Worm (Caenorhabditis elegans) whole organism, L1 larva: ENCODE results near the gene glp-1.

ENCODE experiments used
- aha-1 ChIP-seq: fragments of 150-350 bp; optimal IDR thresholded peaks from 2 replicates; lab custom pipeline; 2014; ENCODE audit warnings: missing biosample characterization, missing genetic modification characterization
- aly-2 ChIP-seq: fragments of 150-350 bp; optimal IDR thresholded peaks from 2 replicates; lab custom pipeline; 2014; ENCODE audit warnings: missing biosample characterization, missing genetic modification characterization
- ama-1 ChIP-seq: fragments of 150-350 bp; optimal IDR thresholded peaks from 2 replicates; lab custom pipeline; 2014
- ceh-63 ChIP-seq: fragments of 200-800 bp; sonication (Bioruptor generic); optimal IDR thresholded peaks from 2 replicates; lab custom pipeline; 2018; ENCODE audit warnings: mild to moderate bottlenecking, missing genetic modification characterization, missing compliant biosample characterization
- ceh-8 ChIP-seq: fragments of 200-800 bp; sonication (Bioruptor generic); optimal IDR thresholded peaks from 2 replicates; lab custom pipeline; 2018; ENCODE audit warnings: mild to moderate bottlenecking, missing genetic modification characterization, moderate library complexity, missing compliant biosample characterization
- ceh-82 ChIP-seq, 3 experiments: fragments of 150-350 bp in 1 of 3; sonication (generic microtip) in 2 of 3; optimal IDR thresholded peaks; 2 replicates each; lab custom pipeline; 2014 to 2017; ENCODE audit warnings: missing biosample characterization in 3 of 3, missing genetic modification characterization in 3 of 3
- dpl-1 ChIP-seq, 3 experiments: fragments of 150-350 bp in 2 of 3; sonication (generic microtip) in 1 of 3; optimal IDR thresholded peaks; 2 replicates each; lab custom pipeline; 2014 to 2017; ENCODE audit warnings: missing biosample characterization in 3 of 3, missing genetic modification characterization in 3 of 3, missing genetic modification reagents in 3 of 3
- dsc-1 ChIP-seq: sonication (generic microtip); optimal IDR thresholded peaks from 2 replicates; lab custom pipeline; 2016; ENCODE audit warnings: mild to moderate bottlenecking, missing genetic modification characterization, missing compliant biosample characterization
- efl-1 ChIP-seq, 4 experiments: fragments of 150-350 bp; optimal IDR thresholded peaks in 3 of 4; peaks in 1 of 4; 1 replicate in 1 of 4; 2 replicates in 3 of 4; lab custom pipeline; 2014; ENCODE audit warnings: missing biosample characterization in 2 of 4, missing genetic modification characterization in 2 of 4, missing genetic modification reagents in 2 of 4
- elt-2 ChIP-seq: sonication (generic microtip); optimal IDR thresholded peaks from 2 replicates; lab custom pipeline; 2016; ENCODE audit warnings: missing genetic modification characterization, mild to moderate bottlenecking, inconsistent platforms, missing compliant biosample characterization, missing genetic modification reagents
- elt-3 ChIP-seq, 6 experiments: fragments of 150-350 bp in 1 of 6; sonication (generic microtip); optimal IDR thresholded peaks; 2 replicates each; lab custom pipeline; 2017 to 2018; ENCODE audit warnings: missing biosample characterization in 6 of 6, missing genetic modification characterization in 6 of 6, inconsistent platforms in 1 of 6
- ets-5 ChIP-seq: fragments of 200-800 bp; sonication (Bioruptor generic); IDR thresholded peaks from 2 replicates; pipeline ENCODE4 v1.3.6; 2022; ENCODE audit warnings: missing genetic modification characterization, missing compliant biosample characterization
- fos-1 ChIP-seq: fragments of 150-350 bp; optimal IDR thresholded peaks from 2 replicates; lab custom pipeline; 2014; ENCODE audit warnings: missing biosample characterization, missing genetic modification characterization
- irx-1 ChIP-seq: sonication (generic microtip); optimal IDR thresholded peaks from 2 replicates; lab custom pipeline; 2016; ENCODE audit warnings: missing genetic modification characterization, missing compliant biosample characterization
- lin-14 ChIP-seq: fragments of 200-800 bp; sonication (Bioruptor generic); optimal IDR thresholded peaks from 2 replicates; lab custom pipeline; 2018; ENCODE audit warnings: mild to moderate bottlenecking, missing genetic modification characterization, moderate library complexity, missing compliant biosample characterization
- lin-35 ChIP-seq, 2 experiments: fragments of 150-350 bp; optimal IDR thresholded peaks; 2 replicates each; lab custom pipeline; 2014; ENCODE audit warnings: missing biosample characterization in 2 of 2, missing genetic modification characterization in 2 of 2, missing genetic modification reagents in 2 of 2
- lir-3 ChIP-seq: sonication (generic microtip); optimal IDR thresholded peaks from 2 replicates; lab custom pipeline; 2016; ENCODE audit warnings: mild to moderate bottlenecking, missing genetic modification characterization, moderate library complexity, missing compliant biosample characterization; ENCODE audit not compliant: poor library complexity
- mdl-1 ChIP-seq, 2 experiments: fragments of 150-350 bp; optimal IDR thresholded peaks; 2 replicates each; lab custom pipeline; 2014 to 2017; ENCODE audit warnings: missing biosample characterization in 2 of 2, missing genetic modification characterization in 2 of 2, inconsistent platforms in 1 of 2
- mep-1 ChIP-seq: fragments of 150-350 bp; optimal IDR thresholded peaks from 2 replicates; lab custom pipeline; 2014; ENCODE audit warnings: missing biosample characterization, missing genetic modification characterization
- nhr-11 ChIP-seq: fragments of 150-350 bp; optimal IDR thresholded peaks from 2 replicates; lab custom pipeline; 2014; ENCODE audit warnings: missing biosample characterization, missing genetic modification characterization
- nhr-12 ChIP-seq: sonication (generic microtip); optimal IDR thresholded peaks from 2 replicates; lab custom pipeline; 2017; ENCODE audit warnings: missing biosample characterization, missing genetic modification characterization
- nhr-19 ChIP-seq: fragments of 200-800 bp; sonication (Bioruptor generic); conservative IDR thresholded peaks from 2 replicates; pipeline ENCODE4 v1.3.6; 2022; ENCODE audit warnings: missing genetic modification characterization, missing compliant biosample characterization
- nhr-20 ChIP-seq: sonication (generic microtip); optimal IDR thresholded peaks from 2 replicates; lab custom pipeline; 2016; ENCODE audit warnings: mild to moderate bottlenecking, missing genetic modification characterization, missing compliant biosample characterization
- nhr-237 ChIP-seq: fragments of 150-350 bp; optimal IDR thresholded peaks from 2 replicates; lab custom pipeline; 2014; ENCODE audit warnings: missing biosample characterization, missing genetic modification characterization
- nhr-47 ChIP-seq: sonication (generic microtip); optimal IDR thresholded peaks from 2 replicates; lab custom pipeline; 2016; ENCODE audit warnings: mild to moderate bottlenecking, missing genetic modification characterization, moderate library complexity, missing compliant biosample characterization
- nhr-71 ChIP-seq: sonication (generic microtip); optimal IDR thresholded peaks from 2 replicates; lab custom pipeline; 2016; ENCODE audit warnings: mild to moderate bottlenecking, missing genetic modification characterization, moderate library complexity, missing compliant biosample characterization
- nhr-77 ChIP-seq: fragments of 150-350 bp; optimal IDR thresholded peaks from 2 replicates; lab custom pipeline; 2014; ENCODE audit warnings: missing biosample characterization, missing genetic modification characterization
- nhr-84 ChIP-seq: sonication (generic microtip); optimal IDR thresholded peaks from 2 replicates; lab custom pipeline; 2017; ENCODE audit warnings: missing biosample characterization, missing genetic modification characterization
- rnt-1 ChIP-seq: sonication (generic microtip); optimal IDR thresholded peaks from 2 replicates; lab custom pipeline; 2016; ENCODE audit warnings: mild to moderate bottlenecking, missing genetic modification characterization, moderate library complexity, missing compliant biosample characterization
- skn-1 ChIP-seq: fragments of 150-350 bp; optimal IDR thresholded peaks from 2 replicates; lab custom pipeline; 2014; ENCODE audit warnings: missing biosample characterization, missing genetic modification characterization
- snu-23 ChIP-seq: sonication (generic microtip); optimal IDR thresholded peaks from 2 replicates; lab custom pipeline; 2016; ENCODE audit warnings: missing genetic modification characterization, missing compliant biosample characterization
- swsn-7 ChIP-seq: sonication (generic microtip); optimal IDR thresholded peaks from 2 replicates; lab custom pipeline; 2016; ENCODE audit warnings: missing genetic modification characterization, missing compliant biosample characterization
- unc-86 ChIP-seq: sonication (generic microtip); optimal IDR thresholded peaks from 2 replicates; lab custom pipeline; 2016; ENCODE audit warnings: missing genetic modification characterization, missing compliant biosample characterization
- unc-98 ChIP-seq: fragments of 200-800 bp; sonication (Bioruptor generic); IDR thresholded peaks from 2 replicates; pipeline ENCODE4 v1.3.6; 2022; ENCODE audit warnings: missing genetic modification characterization, missing compliant biosample characterization
- zag-1 ChIP-seq: fragments of 150-350 bp; optimal IDR thresholded peaks from 2 replicates; lab custom pipeline; 2014; ENCODE audit warnings: missing biosample characterization, missing genetic modification characterization
- zip-4 ChIP-seq: fragments of 200-800 bp; sonication (Bioruptor generic); optimal IDR thresholded peaks from 2 replicates; lab custom pipeline; 2018; ENCODE audit warnings: mild to moderate bottlenecking, missing genetic modification characterization, moderate library complexity, missing compliant biosample characterization
- ztf-11 ChIP-seq, 2 experiments: sonication (generic microtip); optimal IDR thresholded peaks; 2 replicates each; lab custom pipeline; 2016 to 2017; ENCODE audit warnings: missing genetic modification characterization in 2 of 2, missing biosample characterization in 1 of 2, missing compliant biosample characterization in 1 of 2

Gene glp-1

ce11 chrIII:9058959-9059534 is 33.0 kb upstream of the glp-1 start, which contains the start of gene gst-1:
Gene gst-1, plus strand, starts transcription at chrIII:9059331.
- peak in 1 of 2 experiments; percentile 10 for TF ChIP-seq efl-1 (optimal IDR thresholded peaks at IDR 0.05; lab: Kevin White, UChicago)
- TF ChIP-seq efl-1 (GFP tag; optimal IDR thresholded peaks at IDR 0.05 in 1 of 2; lab: Kevin White, UChicago), result peak in 1 of 2 experiments; percentile 56
- TF ChIP-seq mdl-1 (tag; optimal IDR thresholded peaks at IDR 0.05; lab: Kevin White, UChicago), result peak in 1 of 2 experiments; percentile 22
- TF ChIP-seq ceh-63, result no peak
- no peak for TF ChIP-seq ztf-11 (tag; optimal IDR thresholded peaks at IDR 0.05; lab: Kevin White, UChicago)
- peak; percentile 0 for TF ChIP-seq rnt-1 (tag; lab: Kevin White, UChicago)
- TF ChIP-seq nhr-71 (tag; lab: Kevin White, UChicago), result peak; percentile 38
- peak; percentile 28 for TF ChIP-seq snu-23 (GFP tag; lab: Kevin White, UChicago)
- TF ChIP-seq nhr-11 (tag; lab: Kevin White, UChicago), result no peak
- TF ChIP-seq swsn-7 (tag; lab: Kevin White, UChicago), result peak; percentile 10
- no peak for TF ChIP-seq nhr-84 (tag; lab: Kevin White, UChicago)
- peak; percentile 67 for TF ChIP-seq nhr-20 (tag; lab: Kevin White, UChicago)
- no peak for TF ChIP-seq dsc-1
- no peak for TF ChIP-seq ama-1 (lab: Kevin White, UChicago)
- peak in 1 of 2 experiments; percentile 33 for TF ChIP-seq lin-35 (GFP tag; optimal IDR thresholded peaks at IDR 0.05; lab: Kevin White, UChicago)
- TF ChIP-seq lin-14, result peak; percentile 31
- TF ChIP-seq skn-1 (tag; lab: Kevin White, UChicago), result peak; percentile 97
- TF ChIP-seq ceh-8 (GFP tag; lab: Kevin White, UChicago), result no peak
- TF ChIP-seq elt-2 (tag; lab: Kevin White, UChicago), result peak; percentile 46
- TF ChIP-seq mep-1 (tag; lab: Kevin White, UChicago), result no peak

DNA sequence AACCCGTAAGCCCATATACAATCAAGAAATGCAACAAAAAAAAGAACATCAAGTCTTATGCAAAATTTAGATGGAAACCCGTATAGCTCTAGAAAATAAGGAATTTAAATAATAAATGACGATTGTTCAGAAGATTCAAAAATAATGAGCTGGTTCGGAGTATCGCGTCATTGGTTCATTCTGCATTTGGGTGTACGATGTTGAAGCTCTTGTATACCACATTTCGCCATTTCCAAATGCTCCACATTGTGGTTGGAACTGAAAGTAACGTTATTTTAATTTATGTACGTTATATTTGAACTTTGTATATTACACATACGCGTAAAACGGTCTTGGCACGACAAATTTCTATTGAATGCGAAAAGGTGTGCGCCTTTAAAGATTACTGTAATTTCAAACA is 31.8 kb upstream of the glp-1 start:
- TF ChIP-seq mep-1 (tag; lab: Kevin White, UChicago) (peak; percentile 27), nhr-19 (GFP tag; lab: Robert Waterston, UW) (0 out of 2 replicates have a peak, but pooled peaks have one; percentile 10), aly-2 (tag; lab: Kevin White, UChicago) (peak; percentile 72), nhr-237 (no peak), irx-1 (tag; lab: Kevin White, UChicago) (no peak), aha-1 (tag; lab: Kevin White, UChicago) (no peak), nhr-71 (tag; lab: Kevin White, UChicago) (peak; percentile 56)

ce11 chrIII:9069712-9070111 is 22.3 kb upstream of the glp-1 start:
- no peak for TF ChIP-seq ama-1 (lab: Kevin White, UChicago)
- TF ChIP-seq nhr-20 (tag; lab: Kevin White, UChicago), result no peak
- no peak for TF ChIP-seq lir-3 (tag; lab: Kevin White, UChicago)
- no peak for TF ChIP-seq dpl-1 (GFP tag; optimal IDR thresholded peaks at IDR 0.05; lab: Kevin White, UChicago)
- TF ChIP-seq unc-98 (GFP tag; lab: Robert Waterston, UW), result no peak
- no peak for TF ChIP-seq nhr-47 (tag; lab: Kevin White, UChicago)
- no peak for TF ChIP-seq ets-5
- no peak for TF ChIP-seq zag-1 (tag; lab: Kevin White, UChicago)
- no peak for TF ChIP-seq fos-1 (tag; lab: Kevin White, UChicago)

DNA sequence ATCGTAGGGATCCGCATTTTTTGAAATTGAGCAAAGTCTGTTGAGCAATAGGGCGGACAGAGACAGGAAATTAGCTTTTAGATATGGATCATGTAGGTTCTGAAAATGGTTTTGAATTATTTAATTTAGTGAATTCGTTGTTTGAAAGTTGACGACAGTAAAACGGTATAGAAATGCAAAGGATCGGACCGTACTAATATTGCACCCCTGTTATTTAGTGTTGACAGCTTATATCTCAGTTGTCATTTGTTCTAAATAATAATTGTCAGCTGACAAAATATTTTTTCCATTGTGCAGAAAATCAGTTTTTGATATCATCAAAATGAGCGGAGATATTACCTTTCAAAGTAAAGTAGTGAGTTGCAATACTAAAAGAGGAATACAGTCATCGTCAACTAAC is 20.7 kb upstream of the glp-1 start, which contains the start of gene lin-12:
Gene lin-12 (minus strand): TSS at position 101 of the 400 bp plus-strand sequence.
- TF ChIP-seq nhr-12 (tag; lab: Kevin White, UChicago) (no peak), ama-1 (lab: Kevin White, UChicago) (no peak), efl-1 (optimal IDR thresholded peaks at IDR 0.05; lab: Kevin White, UChicago) (no peak), efl-1 (GFP tag; optimal IDR thresholded peaks at IDR 0.05 in 1 of 2; lab: Kevin White, UChicago) (peak in 1 of 2 experiments; percentile 64), unc-86 (tag; lab: Kevin White, UChicago) (no peak), elt-3 (tag; optimal IDR thresholded peaks at IDR 0.05; lab: Kevin White, UChicago) (no peak), nhr-77 (tag; lab: Kevin White, UChicago) (no peak), zip-4 (GFP tag; lab: Kevin White, UChicago) (no peak), ceh-82 (tag; optimal IDR thresholded peaks at IDR 0.05; lab: Kevin White, UChicago) (no peak)
- TF ChIP-seq, all 84 proteins: peak for 1
